Worm (Caenorhabditis elegans): ENCODE data around the gene set-15.
A peak's percentile ranks its signal among the peaks of the same experiment; 100 is the strongest.

Gene set-15

ce11 chrIV:4748408-4749105 lies 31.5 kb downstream of the set-15 start, which contains the start of gene cyc-2.1:
Gene cyc-2.1, minus strand, starts transcription at chrIV:4749012.
- TF ChIP-seq bed-1 (GFP tag; IDR thresholded peaks at IDR 0.05): no peak
- no peak for TF ChIP-seq somi-1 (GFP tag; optimal IDR thresholded peaks at IDR 0.05)
- TF ChIP-seq lin-54 (GFP tag; optimal IDR thresholded peaks at IDR 0.05): peak; percentile 71
- 0 out of 2 replicates have a peak, but pooled peaks have one; percentile 13 for TF ChIP-seq C17E4.6 (GFP tag; IDR thresholded peaks at IDR 0.05)
- TF ChIP-seq F39B2.1 (GFP tag; IDR thresholded peaks at IDR 0.05): peak; percentile 83
- 0 out of 2 replicates have a peak, but pooled peaks have one; percentile 35 for TF ChIP-seq cebp-1 (GFP tag; IDR thresholded peaks at IDR 0.05)
- TF ChIP-seq cebp-1 (tag; optimal IDR thresholded peaks at IDR 0.05): peak; percentile 82
- TF ChIP-seq B0035.1 (tag; optimal IDR thresholded peaks at IDR 0.05): no peak
- TF ChIP-seq atf-7 (tag; optimal IDR thresholded peaks at IDR 0.05): peak; percentile 67
- no peak for TF ChIP-seq rpc-1 (optimal IDR thresholded peaks at IDR 0.05)
- TF ChIP-seq rpc-1 (tag; optimal IDR thresholded peaks at IDR 0.05): no peak
- TF ChIP-seq F33H1.4 (GFP tag; IDR thresholded peaks at IDR 0.05): peak; percentile 41
- peak; percentile 37 for TF ChIP-seq F52B5.7 (tag; optimal IDR thresholded peaks at IDR 0.05)
- TF ChIP-seq madf-6 (GFP tag; IDR thresholded peaks at IDR 0.05): peak; percentile 81
- TF ChIP-seq B0261.1 (tag; optimal IDR thresholded peaks at IDR 0.05): peak; percentile 20
- peak; percentile 69 for TF ChIP-seq hmg-1.2 (GFP tag; IDR thresholded peaks at IDR 0.05)
- no peak for TF ChIP-seq nhr-90 (tag; optimal IDR thresholded peaks at IDR 0.05)
- peak; percentile 36 for TF ChIP-seq snpc-1.3 (tag; optimal IDR thresholded peaks at IDR 0.05; ENCODE audit: insufficient read depth)
- TF ChIP-seq ccch-3 (GFP tag; optimal IDR thresholded peaks at IDR 0.05): no peak
- peak; percentile 49 for TF ChIP-seq ZK185.1 (tag; optimal IDR thresholded peaks at IDR 0.05; ENCODE audit: poor library complexity, severe bottlenecking)
- TF ChIP-seq lsy-27 (tag; optimal IDR thresholded peaks at IDR 0.05; ENCODE audit: borderline replicate concordance, insufficient read depth): no peak
- 0 out of 2 replicates have a peak, but pooled peaks have one; percentile 39 for TF ChIP-seq egl-44 (GFP tag; IDR thresholded peaks at IDR 0.05)
- TF ChIP-seq madf-3 (GFP tag; IDR thresholded peaks at IDR 0.05): peak; percentile 79
- TF ChIP-seq nhr-179 (tag; optimal IDR thresholded peaks at IDR 0.05): no peak
- TF ChIP-seq aptf-2 (GFP tag; conservative IDR thresholded peaks at IDR 0.05): no peak
- TF ChIP-seq chd-7 (tag; optimal IDR thresholded peaks at IDR 0.05): no peak
- TF ChIP-seq F49E8.2 (tag; optimal IDR thresholded peaks at IDR 0.05; ENCODE audit: insufficient read depth): peak; percentile 90
- TF ChIP-seq F23B12.7 (tag; optimal IDR thresholded peaks at IDR 0.05; ENCODE audit: insufficient read depth): peak; percentile 71
- TF ChIP-seq nhr-27 (tag; optimal IDR thresholded peaks at IDR 0.05): peak; percentile 55
- peak; percentile 5 for TF ChIP-seq efl-1 (GFP tag; optimal IDR thresholded peaks at IDR 0.05)
- peak; percentile 82 for TF ChIP-seq Y53G8AR.9 (GFP tag; conservative IDR thresholded peaks at IDR 0.05)
- peak; percentile 45 for TF ChIP-seq K12H6.12 (tag; optimal IDR thresholded peaks at IDR 0.05)
- peak; percentile 61; the same call in 1 of the 2 replicates for TF ChIP-seq rcor-1 (GFP tag; IDR thresholded peaks at IDR 0.05)
- peak; percentile 63 for TF ChIP-seq tlf-1 (GFP tag; optimal IDR thresholded peaks at IDR 0.05)
- peak; percentile 20 for TF ChIP-seq ceh-27 (GFP tag; optimal IDR thresholded peaks at IDR 0.05)
- TF ChIP-seq B0336.3 (GFP tag; IDR thresholded peaks at IDR 0.05): peak; percentile 88
- TF ChIP-seq dpl-1 (GFP tag; optimal IDR thresholded peaks at IDR 0.05): no peak
- TF ChIP-seq nfyb-1 (GFP tag; IDR thresholded peaks at IDR 0.05): 0 out of 2 replicates have a peak, but pooled peaks have one; percentile 15
- TF ChIP-seq athp-1 (tag; optimal IDR thresholded peaks at IDR 0.05): peak; percentile 70
- no peak for TF ChIP-seq F37B4.10 (GFP tag; IDR thresholded peaks at IDR 0.05)
- TF ChIP-seq Y56A3A.18 (GFP tag; IDR thresholded peaks at IDR 0.05): peak; percentile 47; the same call in 1 of the 2 replicates
- peak; percentile 78 for TF ChIP-seq Y95B8A.8 (GFP tag; IDR thresholded peaks at IDR 0.05)
- peak; percentile 57 for TF ChIP-seq xnd-1 (tag; optimal IDR thresholded peaks at IDR 0.05)
- peak; percentile 66 for TF ChIP-seq lin-26 (GFP tag; IDR thresholded peaks at IDR 0.05)
- no peak for TF ChIP-seq F57A8.1 (GFP tag; optimal IDR thresholded peaks at IDR 0.05)
- TF ChIP-seq ama-1 (optimal IDR thresholded peaks at IDR 0.05): no peak
- TF ChIP-seq ama-1 (GFP tag; optimal IDR thresholded peaks at IDR 0.05): peak; percentile 34 to 66
- TF ChIP-seq dpff-1 (tag; optimal IDR thresholded peaks at IDR 0.05): no peak

Data from whole organism, young adult.